Fruit fly (Drosophila melanogaster) S2 (cell line): ENCODE measurements around the gene CG11068.

Experiments
- CG8478 ChIP-seq: fragments of >200 bp; optimal IDR thresholded peaks from 2 replicates; lab custom pipeline; 2018
- CTCF ChIP-seq, 2 experiments: fragments of >200 bp; optimal IDR thresholded peaks; 2 replicates each; lab custom pipeline; 2018

DNA sequence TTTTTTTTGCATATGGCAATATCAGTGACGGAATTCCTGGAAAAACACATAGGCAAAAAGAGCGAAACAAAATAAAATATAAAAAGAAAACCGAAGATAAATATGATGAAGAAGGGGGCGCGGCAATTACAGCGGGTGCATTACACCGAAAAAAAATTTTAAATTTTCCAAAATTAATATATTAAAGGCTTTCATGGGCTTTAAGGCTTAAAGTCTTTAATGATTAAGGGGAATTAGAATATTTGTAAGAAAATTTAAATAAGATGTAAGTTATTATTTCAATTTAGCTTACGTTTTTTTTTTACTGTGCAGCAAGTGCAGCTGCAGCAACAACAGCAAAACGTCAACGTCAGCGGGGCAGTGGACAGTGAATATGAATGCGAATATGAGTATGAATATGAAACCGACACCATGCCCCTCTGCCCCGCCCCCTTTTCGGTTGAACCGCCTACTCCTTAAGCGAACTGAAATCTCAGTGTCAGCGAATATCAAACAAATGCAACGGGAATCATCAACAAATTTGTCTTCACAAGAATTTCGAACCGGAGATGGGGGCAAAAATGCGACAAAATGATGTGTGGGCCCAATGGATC is 17.5 kb downstream of the CG11068 start:
- no peak for TF ChIP-seq CG8478 (lab: Kevin White, UChicago)
- no peak for TF ChIP-seq CTCF (optimal IDR thresholded peaks at IDR 0.05; lab: Kevin White, UChicago)
